Fruit fly (Drosophila melanogaster) whole organism, embryonic: ENCODE data around the gene CG17593.

Experiments
- ATbp ChIP-seq: fragments of 200-800 bp; sonication (Bioruptor generic); optimal IDR thresholded peaks from 2 replicates; lab custom pipeline; 2017; ENCODE audit warnings: missing biosample characterization, mild to moderate bottlenecking, missing genetic modification characterization, missing genetic modification reagents
- Aef1 ChIP-seq: fragments of 200-800 bp; sonication (Bioruptor generic); IDR thresholded peaks from 3 replicates; pipeline ENCODE4 v1.3.6; 2022; ENCODE audit warnings: missing biosample characterization, missing genetic modification characterization
- Atf6 ChIP-seq: fragments of 200-800 bp; sonication (Bioruptor generic); IDR thresholded peaks from 2 replicates; pipeline ENCODE4 v1.3.6; 2022; ENCODE audit warnings: missing biosample characterization, missing genetic modification characterization
- BEAF-32 ChIP-seq: fragments of 200-800 bp; sonication (Bioruptor generic); optimal IDR thresholded peaks from 3 replicates; lab custom pipeline; 2017; ENCODE audit warnings: missing biosample characterization, missing genetic modification characterization, mild to moderate bottlenecking, moderate library complexity, missing genetic modification reagents
- Bgb ChIP-seq: fragments of 200-800 bp; sonication (Bioruptor generic); IDR thresholded peaks from 2 replicates; pipeline ENCODE4 v1.3.6; 2022; ENCODE audit warnings: missing biosample characterization, missing genetic modification characterization; ENCODE audit not compliant: partially characterized antibody
- CG1024 ChIP-seq: fragments of 200-800 bp; sonication (Bioruptor generic); IDR thresholded peaks from 2 replicates; pipeline ENCODE4 v1.3.6; 2022; ENCODE audit warnings: missing biosample characterization, missing genetic modification characterization
- CG10462 ChIP-seq: fragments of 200-800 bp; sonication (Bioruptor generic); optimal IDR thresholded peaks from 2 replicates; lab custom pipeline; 2016; ENCODE audit warnings: missing biosample characterization, missing genetic modification characterization
- CG10979 ChIP-seq: fragments of 200-800 bp; sonication (Bioruptor generic); optimal IDR thresholded peaks from 2 replicates; lab custom pipeline; 2018; ENCODE audit warnings: missing biosample characterization, mild to moderate bottlenecking, missing genetic modification characterization, moderate library complexity
- CG13287 ChIP-seq: fragments of 200-800 bp; sonication (Bioruptor generic); IDR thresholded peaks from 2 replicates; pipeline ENCODE4 v1.3.6; 2022; ENCODE audit warnings: missing biosample characterization, missing genetic modification characterization; ENCODE audit not compliant: partially characterized antibody
- CG13894 ChIP-seq: fragments of 200-800 bp; sonication (Bioruptor generic); optimal IDR thresholded peaks from 3 replicates; lab custom pipeline; 2018; ENCODE audit warnings: missing biosample characterization, mild to moderate bottlenecking, missing genetic modification characterization, moderate library complexity
- CG14050 ChIP-seq: fragments of 200-800 bp; sonication (Bioruptor generic); IDR thresholded peaks from 3 replicates; pipeline ENCODE4 v1.3.6; 2022; ENCODE audit warnings: missing biosample characterization, missing genetic modification characterization
- CG14860 ChIP-seq: fragments of 200-800 bp; sonication (Bioruptor generic); IDR thresholded peaks from 3 replicates; pipeline ENCODE4 v1.3.6; 2022; ENCODE audit warnings: missing biosample characterization, missing genetic modification characterization; ENCODE audit not compliant: partially characterized antibody
- CG14965 ChIP-seq: fragments of 200-800 bp; sonication (Bioruptor generic); optimal IDR thresholded peaks from 2 replicates; lab custom pipeline; 2016; ENCODE audit warnings: missing biosample characterization, missing genetic modification characterization, borderline replicate concordance
- CG17359 ChIP-seq: fragments of 200-800 bp; sonication (Bioruptor generic); optimal IDR thresholded peaks from 3 replicates; lab custom pipeline; 2018; ENCODE audit warnings: missing biosample characterization, mild to moderate bottlenecking, missing genetic modification characterization, moderate library complexity
- CG18764 ChIP-seq: fragments of 200-800 bp; sonication (Bioruptor generic); optimal IDR thresholded peaks from 3 replicates; lab custom pipeline; 2016; ENCODE audit warnings: missing biosample characterization, missing genetic modification characterization
- CG33213 ChIP-seq: fragments of 200-800 bp; sonication (Bioruptor generic); optimal IDR thresholded peaks from 3 replicates; lab custom pipeline; 2016; ENCODE audit warnings: missing biosample characterization, missing genetic modification characterization
- CG6654 ChIP-seq: fragments of 200-800 bp; sonication (Bioruptor generic); optimal IDR thresholded peaks from 2 replicates; lab custom pipeline; 2017; ENCODE audit warnings: missing biosample characterization, mild to moderate bottlenecking, missing genetic modification characterization
- CG6765 ChIP-seq: fragments of 200-800 bp; sonication (Bioruptor generic); optimal IDR thresholded peaks from 3 replicates; lab custom pipeline; 2017; ENCODE audit warnings: missing biosample characterization, mild to moderate bottlenecking, missing genetic modification characterization
- CG7963 ChIP-seq: fragments of 200-800 bp; sonication (Bioruptor generic); IDR thresholded peaks from 3 replicates; pipeline ENCODE4 v1.3.6; 2022; ENCODE audit warnings: missing biosample characterization, missing genetic modification characterization; ENCODE audit not compliant: partially characterized antibody
- CG8281 ChIP-seq: fragments of 200-800 bp; sonication (Bioruptor generic); optimal IDR thresholded peaks from 2 replicates; lab custom pipeline; 2018; ENCODE audit warnings: missing biosample characterization, mild to moderate bottlenecking, missing genetic modification characterization, moderate library complexity
- CG8944 ChIP-seq: fragments of 200-800 bp; sonication (Bioruptor generic); optimal IDR thresholded peaks from 3 replicates; lab custom pipeline; 2016; ENCODE audit warnings: missing biosample characterization, missing genetic modification characterization
- CG9437 ChIP-seq: fragments of 200-800 bp; sonication (Bioruptor generic); optimal IDR thresholded peaks from 2 replicates; lab custom pipeline; 2018; ENCODE audit warnings: missing biosample characterization, mild to moderate bottlenecking, missing genetic modification characterization
- Dek ChIP-seq: fragments of 200-800 bp; sonication (Bioruptor generic); optimal IDR thresholded peaks from 3 replicates; lab custom pipeline; 2019; ENCODE audit warnings: missing biosample characterization, mild to moderate bottlenecking, missing genetic modification characterization, moderate library complexity
- Elba2 ChIP-seq: fragments of 200-800 bp; sonication (Bioruptor generic); optimal IDR thresholded peaks from 3 replicates; lab custom pipeline; 2016; ENCODE audit warnings: missing biosample characterization, missing genetic modification characterization
- Fer1 ChIP-seq: fragments of 200-800 bp; sonication (Bioruptor generic); optimal IDR thresholded peaks from 2 replicates; lab custom pipeline; 2017; ENCODE audit warnings: missing biosample characterization, mild to moderate bottlenecking, missing genetic modification characterization
- Gug ChIP-seq: fragments of 200-800 bp; sonication (Bioruptor generic); IDR thresholded peaks from 4 replicates; pipeline ENCODE4 v1.3.6; 2022; ENCODE audit warnings: missing biosample characterization, missing genetic modification characterization
- HLH54F ChIP-seq: fragments of 200-800 bp; sonication (Bioruptor generic); optimal IDR thresholded peaks from 3 replicates; lab custom pipeline; 2016; ENCODE audit warnings: missing biosample characterization, missing genetic modification characterization
- Hand ChIP-seq: fragments of 200-800 bp; sonication (Bioruptor generic); optimal IDR thresholded peaks from 2 replicates; lab custom pipeline; 2017; ENCODE audit warnings: mild to moderate bottlenecking, missing biosample characterization, missing genetic modification reagents, missing genetic modification characterization
- MESR4 ChIP-seq: fragments of 200-800 bp; sonication (Bioruptor generic); optimal IDR thresholded peaks from 2 replicates; lab custom pipeline; 2018; ENCODE audit warnings: missing biosample characterization, mild to moderate bottlenecking, missing genetic modification characterization, moderate library complexity
- Stat92E ChIP-seq, 3 experiments: fragments of >200 bp in 2 of 3; fragments of 200-800 bp in 1 of 3; sonication (Bioruptor generic) in 1 of 3; optimal IDR thresholded peaks; 2 replicates each; lab custom pipeline; 2017 to 2019; ENCODE audit warnings: missing biosample characterization in 3 of 3, missing genetic modification characterization in 3 of 3, mild to moderate bottlenecking in 1 of 3, moderate library complexity in 1 of 3
- TFAM ChIP-seq: fragments of 200-800 bp; sonication (Bioruptor generic); optimal IDR thresholded peaks from 2 replicates; lab custom pipeline; 2017; ENCODE audit warnings: missing biosample characterization, missing genetic modification characterization, inconsistent platforms
- amos ChIP-seq: fragments of 200-800 bp; sonication (Bioruptor generic); IDR thresholded peaks from 2 replicates; pipeline ENCODE4 v1.3.6; 2022; ENCODE audit warnings: missing biosample characterization, missing genetic modification characterization; ENCODE audit not compliant: partially characterized antibody
- bsh ChIP-seq, 2 experiments: fragments of 200-800 bp; sonication (Bioruptor generic); optimal IDR thresholded peaks; 2 replicates each; lab custom pipeline; 2017 to 2018; ENCODE audit warnings: mild to moderate bottlenecking in 2 of 2, missing biosample characterization in 2 of 2, missing genetic modification characterization in 2 of 2, moderate library complexity in 1 of 2
- cas ChIP-seq: fragments of 200-800 bp; sonication (Bioruptor generic); IDR thresholded peaks from 2 replicates; pipeline ENCODE4 v1.3.6; 2022; ENCODE audit warnings: missing biosample characterization, missing genetic modification characterization
- gce ChIP-seq: fragments of 200-800 bp; sonication (Bioruptor generic); IDR thresholded peaks from 3 replicates; pipeline ENCODE4 v1.3.6; 2022; ENCODE audit warnings: missing biosample characterization, missing genetic modification characterization
- gcm2 ChIP-seq: fragments of 200-800 bp; sonication (Bioruptor generic); optimal IDR thresholded peaks from 2 replicates; lab custom pipeline; 2016; ENCODE audit warnings: missing biosample characterization, missing genetic modification characterization
- gro ChIP-seq: fragments of 200-800 bp; sonication (Bioruptor generic); optimal IDR thresholded peaks from 2 replicates; lab custom pipeline; 2016; ENCODE audit warnings: missing biosample characterization, missing genetic modification characterization
- gsb-n ChIP-seq: fragments of 200-800 bp; sonication (Bioruptor generic); optimal IDR thresholded peaks from 3 replicates; lab custom pipeline; 2018; ENCODE audit warnings: missing biosample characterization, mild to moderate bottlenecking, missing genetic modification characterization
- ken ChIP-seq: fragments of 200-800 bp; sonication (Bioruptor generic); IDR thresholded peaks from 3 replicates; pipeline ENCODE4 v1.3.6; 2022; ENCODE audit warnings: missing biosample characterization, missing genetic modification characterization
- lilli ChIP-seq: fragments of 200-800 bp; sonication (Bioruptor generic); optimal IDR thresholded peaks from 3 replicates; lab custom pipeline; 2016; ENCODE audit warnings: missing biosample characterization, missing genetic modification characterization
- nerfin-2 ChIP-seq: fragments of 200-800 bp; sonication (Bioruptor generic); IDR thresholded peaks from 2 replicates; pipeline ENCODE4 v1.3.6; 2022; ENCODE audit warnings: missing biosample characterization, missing genetic modification characterization; ENCODE audit not compliant: partially characterized antibody
- phol ChIP-seq: fragments of 200-800 bp; sonication (Bioruptor generic); optimal IDR thresholded peaks from 3 replicates; lab custom pipeline; 2018; ENCODE audit warnings: missing biosample characterization, mild to moderate bottlenecking, missing genetic modification characterization, moderate library complexity
- rib ChIP-seq: fragments of 200-800 bp; sonication (Bioruptor generic); IDR thresholded peaks from 2 replicates; pipeline ENCODE4 v1.3.6; 2022; ENCODE audit warnings: missing biosample characterization, missing genetic modification characterization
- row ChIP-seq: fragments of 200-800 bp; sonication (Bioruptor generic); IDR thresholded peaks from 3 replicates; pipeline ENCODE4 v1.3.6; 2022; ENCODE audit warnings: missing biosample characterization, missing genetic modification characterization
- sc ChIP-seq, 3 experiments: fragments of >200 bp in 2 of 3; fragments of 200-800 bp in 1 of 3; sonication (Bioruptor generic) in 1 of 3; optimal IDR thresholded peaks; 2 replicates in 2 of 3; 3 replicates in 1 of 3; lab custom pipeline; 2017; ENCODE audit warnings: mild to moderate bottlenecking in 1 of 3, missing biosample characterization in 1 of 3, missing genetic modification characterization in 1 of 3, missing genetic modification reagents in 1 of 3
- schlank ChIP-seq: fragments of 200-800 bp; sonication (Bioruptor generic); optimal IDR thresholded peaks from 2 replicates; lab custom pipeline; 2018; ENCODE audit warnings: missing biosample characterization, mild to moderate bottlenecking, missing genetic modification characterization
- unc-4 ChIP-seq: fragments of 200-800 bp; sonication (Bioruptor generic); IDR thresholded peaks from 2 replicates; pipeline ENCODE4 v1.3.6; 2022; ENCODE audit warnings: missing biosample characterization, missing genetic modification characterization; ENCODE audit not compliant: partially characterized antibody
- zen2 ChIP-seq: fragments of 200-800 bp; sonication (Bioruptor generic); IDR thresholded peaks from 3 replicates; pipeline ENCODE4 v1.3.6; 2022; ENCODE audit warnings: missing biosample characterization, missing genetic modification characterization; ENCODE audit not compliant: partially characterized antibody

The CG17593 gene

dm6 chr2L:3530186-3530832 is 15.6 kb downstream of the CG17593 start, which contains the start of the genes Spindly and IFT57 (continued):
- TF ChIP-seq CG8944: no peak
- no peak for TF ChIP-seq Stat92E (GFP tag; optimal IDR thresholded peaks at IDR 0.05; lab: Kevin White, UChicago)
- no peak for TF ChIP-seq CG1024 (GFP tag; lab: Robert Waterston, UW)
- no peak for TF ChIP-seq ken
- TF ChIP-seq ATbp (GFP tag; lab: Kevin White, UChicago): no peak
- TF ChIP-seq gro (GFP tag; lab: Kevin White, UChicago): no peak
- no peak for TF ChIP-seq CG14965 (GFP tag; lab: Kevin White, UChicago)
- peak; percentile 59; the same call in 1 of the 2 replicates for TF ChIP-seq Bgb
- TF ChIP-seq Fer1: no peak
- peak; percentile 17; the same call in 1 of the 3 replicates for TF ChIP-seq CG14860 (GFP tag; lab: Robert Waterston, UW)
- no peak for TF ChIP-seq Elba2 (GFP tag; lab: Kevin White, UChicago)
- peak; percentile 51; the same call in 2 of the 3 replicates for TF ChIP-seq zen2 (GFP tag; lab: Robert Waterston, UW)
- TF ChIP-seq CG14050 (GFP tag; lab: Robert Waterston, UW): no peak
- TF ChIP-seq Dek (tag; lab: Kevin White, UChicago): no peak
- TF ChIP-seq CG6765 (GFP tag; lab: Kevin White, UChicago): no peak
- TF ChIP-seq CG6654 (GFP tag; lab: Kevin White, UChicago): no peak
- TF ChIP-seq CG13894 (tag; lab: Kevin White, UChicago): no peak
- no peak for TF ChIP-seq Atf6 (GFP tag; lab: Robert Waterston, UW)
- peak; percentile 72 for TF ChIP-seq CG13287 (GFP tag; lab: Robert Waterston, UW)
- TF ChIP-seq MESR4: peak; percentile 29
- no peak for TF ChIP-seq Gug
- TF ChIP-seq gcm2: no peak
- no peak for TF ChIP-seq bsh (GFP tag; optimal IDR thresholded peaks at IDR 0.05; lab: Kevin White, UChicago)
- TF ChIP-seq phol (tag; lab: Kevin White, UChicago): no peak
- TF ChIP-seq nerfin-2 (GFP tag; lab: Robert Waterston, UW): peak; percentile 63
- peak; percentile 57 for TF ChIP-seq BEAF-32 (GFP tag; lab: Kevin White, UChicago)
- no peak for TF ChIP-seq CG18764 (GFP tag; lab: Kevin White, UChicago)
- peak; percentile 65 for TF ChIP-seq unc-4 (GFP tag; lab: Robert Waterston, UW)
- TF ChIP-seq TFAM (GFP tag; lab: Kevin White, UChicago): no peak

- TF ChIP-seq gsb-n (tag; lab: Kevin White, UChicago): peak; percentile 36
- TF ChIP-seq Aef1: no peak
- peak; percentile 42 for TF ChIP-seq lilli (GFP tag; lab: Kevin White, UChicago)
- TF ChIP-seq gce (GFP tag; lab: Robert Waterston, UW): 0 out of 3 replicates have a peak, but pooled peaks have one; percentile 32
- TF ChIP-seq rib (GFP tag; lab: Robert Waterston, UW): no peak
- peak; percentile 42 for TF ChIP-seq CG33213 (GFP tag; lab: Kevin White, UChicago)
- TF ChIP-seq HLH54F (GFP tag; lab: Kevin White, UChicago): no peak
- TF ChIP-seq CG8281 (tag; lab: Kevin White, UChicago): no peak
- TF ChIP-seq CG10979 (tag; lab: Kevin White, UChicago): peak; percentile 73
- TF ChIP-seq schlank (tag; lab: Kevin White, UChicago): no peak
- TF ChIP-seq CG17359: no peak
- TF ChIP-seq CG7963: no peak
- TF ChIP-seq cas (GFP tag; lab: Robert Waterston, UW): no peak
- TF ChIP-seq CG10462 (GFP tag; lab: Kevin White, UChicago): peak; percentile 28
- peak; percentile 8 for TF ChIP-seq CG9437
- TF ChIP-seq row (GFP tag; lab: Robert Waterston, UW): peak; percentile 53
- TF ChIP-seq Hand (GFP tag; lab: Kevin White, UChicago): no peak
- TF ChIP-seq amos (GFP tag; lab: Robert Waterston, UW): no peak
- no peak for TF ChIP-seq sc (optimal IDR thresholded peaks at IDR 0.05; lab: Kevin White, UChicago)
- peak; percentile 31 for TF ChIP-seq sc (GFP tag; optimal IDR thresholded peaks at IDR 0.05; lab: Kevin White, UChicago)
Observed at dm6 chr2L:3532973-3533525, 18.4 kb downstream of the CG17593 start.
